Worm (Caenorhabditis elegans) whole organism, young adult: ENCODE results near the gene cyk-3.

Experiments used
- K11D2.4 ChIP-seq: fragments of 200-800 bp; sonication (Bioruptor generic); IDR thresholded peaks from 2 replicates; pipeline ENCODE4 v1.3.6; 2022; ENCODE audit warnings: missing genetic modification reagents, missing genetic modification characterization, missing compliant biosample characterization
- Y67H2A.10 ChIP-seq: fragments of 200-800 bp; sonication (Bioruptor generic); conservative IDR thresholded peaks from 2 replicates; pipeline ENCODE4 v1.3.6; 2022; ENCODE audit warnings: missing genetic modification reagents, missing genetic modification characterization, missing compliant biosample characterization
- ama-1 ChIP-seq, 3 experiments: fragments of 150-350 bp in 1 of 3; sonication (generic microtip) in 2 of 3; optimal IDR thresholded peaks; 2 replicates each; lab custom pipeline; 2014 to 2018; ENCODE audit warnings: missing biosample characterization in 2 of 3, missing genetic modification characterization in 2 of 3, missing genetic modification reagents in 2 of 3
- athp-1 ChIP-seq: sonication (generic microtip); optimal IDR thresholded peaks from 2 replicates; lab custom pipeline; 2017; ENCODE audit warnings: mild to moderate bottlenecking, missing genetic modification characterization, missing compliant biosample characterization
- ceh-58 ChIP-seq: fragments of 200-800 bp; sonication (Bioruptor generic); IDR thresholded peaks from 2 replicates; pipeline ENCODE4 v1.3.6; 2022; ENCODE audit warnings: missing genetic modification characterization, missing compliant biosample characterization
- gei-17 ChIP-seq: fragments of 200-800 bp; sonication (Bioruptor generic); optimal IDR thresholded peaks from 2 replicates; lab custom pipeline; 2018; ENCODE audit warnings: mild to moderate bottlenecking, missing genetic modification characterization, missing compliant biosample characterization
- him-1 ChIP-seq: sonication (generic microtip); optimal IDR thresholded peaks from 2 replicates; lab custom pipeline; 2016; ENCODE audit warnings: missing genotype, missing genetic modification reagents, missing genetic modification characterization, missing compliant biosample characterization
- hlh-26 ChIP-seq: fragments of 200-800 bp; sonication (Bioruptor generic); conservative IDR thresholded peaks from 2 replicates; pipeline ENCODE4 v1.3.6; 2022; ENCODE audit warnings: missing genetic modification reagents, missing genetic modification characterization, missing compliant biosample characterization
- nhr-90 ChIP-seq: sonication (generic microtip); optimal IDR thresholded peaks from 2 replicates; lab custom pipeline; 2016; ENCODE audit warnings: missing genotype, mild to moderate bottlenecking, missing genetic modification characterization, missing compliant biosample characterization
- pha-4 ChIP-seq: fragments of 150-350 bp; sonication (generic microtip); optimal IDR thresholded peaks from 2 replicates; lab custom pipeline; 2014; ENCODE audit warnings: missing biosample characterization, missing genetic modification reagents, missing genetic modification characterization
- repo-1 ChIP-seq: sonication (generic microtip); optimal IDR thresholded peaks from 2 replicates; lab custom pipeline; 2017; ENCODE audit warnings: mild to moderate bottlenecking, missing genetic modification characterization, missing compliant biosample characterization
- sea-2 ChIP-seq: fragments of 200-800 bp; sonication (Bioruptor generic); IDR thresholded peaks from 2 replicates; pipeline ENCODE4 v1.3.6; 2022; ENCODE audit warnings: missing genetic modification characterization, missing compliant biosample characterization

DNA sequence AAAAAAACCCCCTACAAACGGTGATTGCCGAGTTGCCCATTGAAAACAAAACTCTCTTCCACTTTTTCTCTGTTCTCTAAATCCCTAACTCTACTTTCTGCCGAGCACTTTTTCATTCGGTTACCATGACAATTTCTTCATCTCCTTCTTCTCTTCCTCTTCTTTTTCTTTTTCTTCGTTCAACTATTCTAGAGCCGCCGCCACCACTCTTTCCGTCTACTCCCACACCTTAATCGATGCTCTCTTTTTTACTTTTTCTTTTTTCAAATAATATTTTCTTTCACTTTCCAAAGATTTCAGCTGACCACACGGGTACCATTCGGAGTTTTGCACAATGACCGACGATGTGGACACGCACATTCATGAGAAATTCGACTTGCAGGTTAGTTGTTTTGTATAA, 47.6 kb downstream of the cyk-3 start, which contains the start of gene mapk-15:
- TF ChIP-seq pha-4 (tag; lab: Kevin White, UChicago): no peak
- TF ChIP-seq ceh-58 (GFP tag; lab: Robert Waterston, UW): no peak
- no peak for TF ChIP-seq him-1 (tag; lab: Kevin White, UChicago)
- TF ChIP-seq ama-1 (optimal IDR thresholded peaks at IDR 0.05; lab: Kevin White, UChicago): no peak
- no peak for TF ChIP-seq ama-1 (GFP tag; optimal IDR thresholded peaks at IDR 0.05; lab: Kevin White, UChicago)
- TF ChIP-seq K11D2.4 (GFP tag; lab: Robert Waterston, UW): no peak
- TF ChIP-seq hlh-26: no peak
- TF ChIP-seq Y67H2A.10 (GFP tag; lab: Robert Waterston, UW): no peak
- TF ChIP-seq nhr-90: no peak
- no peak for TF ChIP-seq sea-2
- TF ChIP-seq repo-1 (tag; lab: Kevin White, UChicago): no peak
- TF ChIP-seq athp-1 (tag; lab: Kevin White, UChicago): no peak
- no peak for TF ChIP-seq gei-17 (GFP tag; lab: Kevin White, UChicago)
